Worm (Caenorhabditis elegans) whole organism, L3 larva: ENCODE results near the gene cya-2.
A peak's percentile ranks its signal among the peaks of the same experiment; 100 is the strongest.

Experiments used
- ZK546.5 ChIP-seq: sonication (generic microtip); optimal IDR thresholded peaks from 2 replicates; lab custom pipeline; 2017; ENCODE audit warnings: missing biosample characterization, missing genetic modification characterization
- aly-2 ChIP-seq: fragments of 150-350 bp; optimal IDR thresholded peaks from 2 replicates; lab custom pipeline; 2014; ENCODE audit warnings: missing biosample characterization, missing genetic modification characterization
- ama-1 ChIP-seq: fragments of 150-350 bp; optimal IDR thresholded peaks from 2 replicates; lab custom pipeline; 2018
- ceh-16 ChIP-seq: sonication (generic microtip); optimal IDR thresholded peaks from 2 replicates; lab custom pipeline; 2017; ENCODE audit warnings: missing biosample characterization, missing genetic modification characterization
- ceh-28 ChIP-seq: fragments of 150-350 bp; optimal IDR thresholded peaks from 2 replicates; lab custom pipeline; 2014; ENCODE audit warnings: missing biosample characterization, missing genetic modification reagents, missing genetic modification characterization
- ceh-82 ChIP-seq: fragments of 150-350 bp; optimal IDR thresholded peaks from 2 replicates; lab custom pipeline; 2014; ENCODE audit warnings: missing biosample characterization, missing genetic modification characterization
- egl-27 ChIP-seq: sonication (generic microtip); optimal IDR thresholded peaks from 4 replicates; lab custom pipeline; 2017; ENCODE audit warnings: missing biosample characterization, missing genetic modification reagents, missing genetic modification characterization
- egl-5 ChIP-seq: fragments of 150-350 bp; optimal IDR thresholded peaks from 2 replicates; lab custom pipeline; 2017; ENCODE audit warnings: missing biosample characterization, missing genetic modification reagents, missing genetic modification characterization, inconsistent platforms
- elt-1 ChIP-seq: fragments of 150-350 bp; optimal IDR thresholded peaks from 2 replicates; lab custom pipeline; 2014; ENCODE audit warnings: missing biosample characterization, missing genetic modification characterization
- elt-2 ChIP-seq: sonication (generic microtip); optimal IDR thresholded peaks from 2 replicates; lab custom pipeline; 2016; ENCODE audit warnings: missing genetic modification reagents, mild to moderate bottlenecking, missing genetic modification characterization, missing compliant biosample characterization
- elt-3 ChIP-seq, 3 experiments: fragments of 150-350 bp in 1 of 3; sonication (generic microtip) in 2 of 3; optimal IDR thresholded peaks; 2 replicates in 2 of 3; 4 replicates in 1 of 3; lab custom pipeline; 2014 to 2017; ENCODE audit warnings: missing biosample characterization in 3 of 3, missing genetic modification characterization in 3 of 3
- eor-1 ChIP-seq, 2 experiments: fragments of 150-350 bp; optimal IDR thresholded peaks; 2 replicates each; lab custom pipeline; 2014 to 2018; ENCODE audit warnings: missing biosample characterization in 2 of 2, missing genetic modification characterization in 2 of 2
- fkh-10 ChIP-seq: sonication (generic microtip); optimal IDR thresholded peaks from 2 replicates; lab custom pipeline; 2017; ENCODE audit warnings: missing biosample characterization, missing genetic modification reagents, missing genetic modification characterization
- fkh-2 ChIP-seq: fragments of 150-350 bp; optimal IDR thresholded peaks from 2 replicates; lab custom pipeline; 2014; ENCODE audit warnings: missing biosample characterization, missing genetic modification reagents, missing genetic modification characterization
- fos-1 ChIP-seq: fragments of 150-350 bp; optimal IDR thresholded peaks from 2 replicates; lab custom pipeline; 2014; ENCODE audit warnings: missing biosample characterization, missing genetic modification characterization
- hmg-11 ChIP-seq: sonication (generic microtip); optimal IDR thresholded peaks from 2 replicates; lab custom pipeline; 2016; ENCODE audit warnings: missing genetic modification characterization, missing compliant biosample characterization
- jun-1 ChIP-seq: fragments of 150-350 bp; optimal IDR thresholded peaks from 2 replicates; lab custom pipeline; 2014; ENCODE audit warnings: missing biosample characterization, missing genetic modification reagents, missing genetic modification characterization
- lsy-12 ChIP-seq: sonication (generic microtip); optimal IDR thresholded peaks from 2 replicates; lab custom pipeline; 2016; ENCODE audit warnings: mild to moderate bottlenecking, missing genetic modification characterization, missing compliant biosample characterization
- mdl-1 ChIP-seq: fragments of 150-350 bp; optimal IDR thresholded peaks from 2 replicates; lab custom pipeline; 2014; ENCODE audit warnings: missing biosample characterization, missing genetic modification characterization
- mml-1 ChIP-seq: fragments of 150-350 bp; sonication (generic microtip); optimal IDR thresholded peaks from 3 replicates; lab custom pipeline; 2014; ENCODE audit warnings: missing biosample characterization, missing genetic modification characterization
- nfya-1 ChIP-seq: sonication (generic microtip); optimal IDR thresholded peaks from 2 replicates; lab custom pipeline; 2017; ENCODE audit warnings: missing genetic modification characterization, mild to moderate bottlenecking, missing compliant biosample characterization, antibody characterized with exemption, moderate library complexity; ENCODE audit not compliant: insufficient read depth
- nhr-11 ChIP-seq: fragments of 150-350 bp; optimal IDR thresholded peaks from 2 replicates; lab custom pipeline; 2014; ENCODE audit warnings: missing biosample characterization, missing genetic modification characterization
- nhr-23 ChIP-seq: fragments of 150-350 bp; optimal IDR thresholded peaks from 2 replicates; lab custom pipeline; 2014; ENCODE audit warnings: missing biosample characterization, missing genetic modification reagents, missing genetic modification characterization
- nhr-237 ChIP-seq: fragments of 150-350 bp; optimal IDR thresholded peaks from 2 replicates; lab custom pipeline; 2014; ENCODE audit warnings: missing biosample characterization, missing genetic modification characterization
- nhr-25 ChIP-seq: sonication (generic microtip); optimal IDR thresholded peaks from 2 replicates; lab custom pipeline; 2017; ENCODE audit warnings: missing biosample characterization, missing genetic modification characterization
- nhr-28 ChIP-seq: fragments of 150-350 bp; optimal IDR thresholded peaks from 2 replicates; lab custom pipeline; 2014; ENCODE audit warnings: missing biosample characterization, missing genetic modification characterization
- nhr-43 ChIP-seq: sonication (generic microtip); optimal IDR thresholded peaks from 2 replicates; lab custom pipeline; 2016; ENCODE audit warnings: mild to moderate bottlenecking, missing genetic modification characterization, missing compliant biosample characterization; ENCODE audit not compliant: poor library complexity, severe bottlenecking
- nhr-67 ChIP-seq: fragments of 150-350 bp; optimal IDR thresholded peaks from 2 replicates; lab custom pipeline; 2014; ENCODE audit warnings: missing biosample characterization, missing genetic modification characterization
- nhr-76 ChIP-seq: fragments of 150-350 bp; sonication (generic microtip); optimal IDR thresholded peaks from 5 replicates; lab custom pipeline; 2014; ENCODE audit warnings: missing biosample characterization, missing genetic modification characterization
- pha-4 ChIP-seq: fragments of 150-350 bp; optimal IDR thresholded peaks from 2 replicates; lab custom pipeline; 2014; ENCODE audit warnings: missing biosample characterization, missing genetic modification reagents, missing genetic modification characterization
- pqm-1 ChIP-seq: fragments of 150-350 bp; optimal IDR thresholded peaks from 2 replicates; lab custom pipeline; 2017; ENCODE audit warnings: missing biosample characterization, missing genetic modification characterization, inconsistent platforms
- snpc-4 ChIP-seq: fragments of 150-350 bp; optimal IDR thresholded peaks from 2 replicates; lab custom pipeline; 2014; ENCODE audit warnings: missing biosample characterization, missing genetic modification characterization
- tbx-2 ChIP-seq: sonication (generic microtip); optimal IDR thresholded peaks from 2 replicates; lab custom pipeline; 2016; ENCODE audit warnings: mild to moderate bottlenecking, missing genetic modification characterization, missing compliant biosample characterization
- unc-39 ChIP-seq: sonication (generic microtip); optimal IDR thresholded peaks from 4 replicates; lab custom pipeline; 2017; ENCODE audit warnings: missing biosample characterization, missing genetic modification characterization
- unc-62 ChIP-seq: fragments of 150-350 bp; sonication (generic microtip); optimal IDR thresholded peaks from 4 replicates; lab custom pipeline; 2014; ENCODE audit warnings: missing biosample characterization, missing genetic modification reagents, missing genetic modification characterization
- ztf-11 ChIP-seq: fragments of 150-350 bp; optimal IDR thresholded peaks from 2 replicates; lab custom pipeline; 2014; ENCODE audit warnings: missing biosample characterization, missing genetic modification characterization
- ztf-4 ChIP-seq: fragments of 150-350 bp; optimal IDR thresholded peaks from 2 replicates; lab custom pipeline; 2014; ENCODE audit warnings: missing biosample characterization, missing genetic modification characterization

The cya-2 gene

ce11 chrII:1996237-1996636 is 27.2 kb downstream of the cya-2 start, which contains the start of gene math-20:
TSS of gene math-20 (plus strand) at chrII:1996537.
- no peak for TF ChIP-seq nfya-1 (tag; lab: Kevin White, UChicago)
- TF ChIP-seq mdl-1: no peak
- TF ChIP-seq ama-1: no peak
- TF ChIP-seq nhr-76: no peak
- no peak for TF ChIP-seq ceh-16 (tag; lab: Kevin White, UChicago)
- TF ChIP-seq elt-3 (tag; optimal IDR thresholded peaks at IDR 0.05; lab: Kevin White, UChicago): no peak
- no peak for TF ChIP-seq lsy-12 (tag; lab: Kevin White, UChicago)
- TF ChIP-seq nhr-25 (tag; lab: Kevin White, UChicago): no peak
- no peak for TF ChIP-seq egl-5 (tag; lab: Kevin White, UChicago)
- TF ChIP-seq hmg-11 (tag; lab: Kevin White, UChicago): no peak
- no peak for TF ChIP-seq ZK546.5 (tag; lab: Kevin White, UChicago)
- no peak for TF ChIP-seq snpc-4 (tag; lab: Kevin White, UChicago)
- TF ChIP-seq ceh-82: no peak
- no peak for TF ChIP-seq tbx-2 (tag; lab: Kevin White, UChicago)
- TF ChIP-seq eor-1 (tag; optimal IDR thresholded peaks at IDR 0.05; lab: Kevin White, UChicago): no peak
- TF ChIP-seq nhr-237: no peak
- no peak for TF ChIP-seq aly-2
- TF ChIP-seq unc-39 (tag; lab: Kevin White, UChicago): no peak
- TF ChIP-seq fos-1: no peak
- no peak for TF ChIP-seq ztf-4 (tag; lab: Kevin White, UChicago)

ce11 chrII:1995744-1996143 is 27.7 kb downstream of the cya-2 start:
- peak; percentile 83 for TF ChIP-seq elt-2
- peak; percentile 27 for TF ChIP-seq nhr-11 (tag; lab: Kevin White, UChicago)
- no peak for TF ChIP-seq fkh-2
- TF ChIP-seq pha-4 (tag; lab: Kevin White, UChicago): peak; percentile 34
- TF ChIP-seq egl-27 (tag; lab: Kevin White, UChicago): no peak
- no peak for TF ChIP-seq ceh-28
- TF ChIP-seq jun-1: peak; percentile 8
- TF ChIP-seq pqm-1 (tag; lab: Kevin White, UChicago): peak; percentile 57

- TF ChIP-seq snpc-4 (tag; lab: Kevin White, UChicago) (no peak), pha-4 (tag; lab: Kevin White, UChicago) (no peak), fos-1 (no peak), egl-27 (tag; lab: Kevin White, UChicago) (no peak), nhr-67 (no peak), jun-1 (no peak), elt-1 (no peak), ztf-4 (tag; lab: Kevin White, UChicago) (no peak), nhr-43 (tag; lab: Kevin White, UChicago) (no peak), nhr-23 (tag; lab: Kevin White, UChicago) (no peak), nfya-1 (tag; lab: Kevin White, UChicago) (no peak), hmg-11 (tag; lab: Kevin White, UChicago) (no peak), ztf-11 (tag; lab: Kevin White, UChicago) (no peak), pqm-1 (tag; lab: Kevin White, UChicago) (no peak), fkh-10 (GFP tag; lab: Kevin White, UChicago) (no peak), unc-62 (GFP tag; lab: Kevin White, UChicago) (no peak), nhr-25 (tag; lab: Kevin White, UChicago) (no peak), ceh-82 (no peak), fkh-2 (no peak), mdl-1 (no peak)
- TF ChIP-seq, all 47 proteins: peak for 0
Measured at ce11 chrII:1993738-1994137, 29.7 kb downstream of the cya-2 start, which contains the start of gene math-21. TSS of gene math-21 (plus strand) at chrII:1994038.

- TF ChIP-seq elt-2: peak; percentile 22
- TF ChIP-seq nhr-28 (tag; lab: Kevin White, UChicago): no peak
Measured at ce11 chrII:1989010-1989409, 34.4 kb downstream of the cya-2 start, which contains the start of gene math-44. TSS of gene math-44 (plus strand) at chrII:1989310.

ce11 chrII:1986979-1987378 is 36.4 kb downstream of the cya-2 start, which contains the start of gene Y16E11A.4:
TSS of gene Y16E11A.4 (plus strand) at chrII:1987279.
- TF ChIP-seq mml-1 (no peak), elt-2 (peak; percentile 26)
